Worm (Caenorhabditis elegans): Measurements from ENCODE around the gene swsn-4.
A peak's percentile ranks its signal among the peaks of the same experiment; 100 is the strongest.

swsn-4 gene

DNA sequence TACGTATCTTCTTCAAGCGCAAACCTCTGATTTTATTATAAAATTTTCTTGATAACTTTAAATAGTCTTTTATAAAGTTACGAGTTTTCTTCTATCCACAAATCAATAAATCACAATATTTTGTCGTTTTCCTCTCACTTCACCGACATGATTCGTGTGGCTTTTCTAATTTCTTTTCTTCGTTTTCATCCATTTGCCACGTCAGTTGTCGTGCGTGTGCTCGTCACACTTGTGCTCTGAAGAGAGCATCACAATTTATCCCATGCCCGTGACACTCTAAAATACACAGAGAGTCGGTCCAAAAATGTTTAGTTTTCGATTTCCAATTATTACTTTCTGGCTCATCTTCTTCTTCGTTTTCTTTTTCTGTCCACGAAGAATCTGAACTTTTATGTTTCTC lies 13.9 kb upstream of the swsn-4 start:
- TF ChIP-seq nhr-90 (tag; optimal IDR thresholded peaks at IDR 0.05; ENCODE audit: poor library complexity) = no peak
- peak; percentile 55 for TF ChIP-seq unc-130 (tag; optimal IDR thresholded peaks at IDR 0.05)
- no peak for TF ChIP-seq aha-1 (tag; optimal IDR thresholded peaks at IDR 0.05)
- TF ChIP-seq fkh-8 (tag; optimal IDR thresholded peaks at IDR 0.05) = no peak
- peak; percentile 46 for TF ChIP-seq lin-14 (GFP tag; optimal IDR thresholded peaks at IDR 0.05)
- TF ChIP-seq elt-3 (tag; optimal IDR thresholded peaks at IDR 0.05) = no peak
- peak in 1 of 2 experiments; percentile 42 for TF ChIP-seq lsy-2 (tag; optimal IDR thresholded peaks at IDR 0.05)
- peak; percentile 47 for TF ChIP-seq nhr-71 (tag; optimal IDR thresholded peaks at IDR 0.05)
- TF ChIP-seq xbp-1 (tag; optimal IDR thresholded peaks at IDR 0.05) = peak; percentile 51
- peak; percentile 62 for TF ChIP-seq rnt-1 (tag; optimal IDR thresholded peaks at IDR 0.05)
- TF ChIP-seq snu-23 (GFP tag; optimal IDR thresholded peaks at IDR 0.05) = peak; percentile 17

DNA sequence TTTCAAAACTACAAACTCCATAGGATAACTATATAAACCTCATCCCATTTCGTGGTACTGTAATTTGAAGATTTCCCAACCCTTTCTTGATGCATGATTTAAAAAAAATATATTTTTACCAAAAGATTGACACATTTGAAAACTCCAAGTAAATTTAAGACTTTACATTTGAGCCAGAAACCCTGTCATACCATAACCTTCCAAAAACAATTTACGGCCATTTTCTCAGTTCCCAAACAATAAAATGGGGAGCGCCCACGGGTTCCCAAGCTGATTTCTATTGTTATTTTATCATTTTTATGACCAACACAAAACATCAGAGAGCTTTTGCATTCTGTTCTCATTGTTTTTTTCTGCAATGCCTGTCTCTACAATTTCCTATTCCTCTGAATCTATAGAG lies 13.2 kb upstream of the swsn-4 start, which contains the start of gene clc-9:
Gene clc-9, plus strand, starts transcription at position 301 of the 400 bp plus-strand sequence.
- TF ChIP-seq hlh-4 (tag; optimal IDR thresholded peaks at IDR 0.05) (no peak), nhr-85 (tag) (no peak), efl-1 (optimal IDR thresholded peaks at IDR 0.05) (no peak), efl-1 (GFP tag; optimal IDR thresholded peaks at IDR 0.05 in 1 of 2) (peak in 1 of 2 experiments; percentile 27), egl-27 (tag; optimal IDR thresholded peaks at IDR 0.05) (no peak)

DNA sequence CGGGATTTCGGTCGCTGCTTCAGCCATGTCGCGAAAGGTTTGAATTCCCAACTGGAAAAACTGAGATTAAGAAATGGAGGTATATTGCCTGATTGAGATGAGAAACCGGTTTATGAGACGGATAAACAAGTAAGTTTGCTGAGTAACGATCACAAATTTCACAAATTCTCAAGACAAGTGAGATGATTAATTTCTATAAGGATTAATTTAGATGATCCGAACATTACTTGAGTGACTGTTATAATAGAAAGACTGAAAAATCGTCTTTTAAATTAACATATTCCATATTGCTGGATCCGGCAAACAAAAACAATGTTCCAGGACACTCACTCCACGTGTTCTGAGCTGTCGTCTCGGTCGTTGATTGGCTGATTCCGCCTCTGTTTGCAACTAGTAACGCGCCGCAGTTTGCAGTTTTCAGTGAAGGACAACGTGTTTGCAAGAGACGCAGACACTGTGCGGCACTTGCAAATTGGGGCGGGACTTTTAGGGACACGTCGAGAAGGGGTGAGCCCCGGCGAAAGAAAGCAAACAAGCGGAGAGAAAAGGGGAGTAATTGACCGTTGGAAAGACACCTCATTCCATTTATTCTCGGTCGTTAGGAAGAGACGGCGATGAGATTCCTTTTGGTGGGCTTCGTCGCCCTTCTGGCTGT lies 6.9 kb upstream of the swsn-4 start, which contains the start of the genes imp-2 and enpl-1:
Gene imp-2, minus strand, starts transcription at position 51 of the 655 bp plus-strand sequence.
Gene enpl-1, plus strand, starts transcription at position 462 of the 655 bp plus-strand sequence.
- TF ChIP-seq mef-2 (tag; optimal IDR thresholded peaks at IDR 0.05) (peak; percentile 70), nhr-85 (tag) (peak; percentile 95), fos-1 (tag; optimal IDR thresholded peaks at IDR 0.05) (peak; percentile 76), sptf-1 (tag; optimal IDR thresholded peaks at IDR 0.05) (no peak), ztf-11 (tag; optimal IDR thresholded peaks at IDR 0.05) (peak in 1 of 2 experiments; percentile 78), lin-15B (tag; optimal IDR thresholded peaks at IDR 0.05) (peak; percentile 79), mab-9 (GFP tag; IDR thresholded peaks at IDR 0.05) (peak; percentile 77; the same call in 1 of the 2 replicates), lir-3 (tag; optimal IDR thresholded peaks at IDR 0.05; ENCODE audit: poor library complexity) (peak; percentile 74), nhr-12 (tag; optimal IDR thresholded peaks at IDR 0.05) (no peak), aha-1 (tag; optimal IDR thresholded peaks at IDR 0.05) (no peak), nhr-28 (tag; optimal IDR thresholded peaks at IDR 0.05) (no peak), zip-4 (GFP tag; optimal IDR thresholded peaks at IDR 0.05) (peak; percentile 60), ceh-63 (GFP tag; optimal IDR thresholded peaks at IDR 0.05) (no peak), F16B12.6 (tag; optimal IDR thresholded peaks at IDR 0.05) (peak; percentile 56), nhr-19 (GFP tag; conservative IDR thresholded peaks at IDR 0.05) (peak; percentile 93), pax-3 (tag; optimal IDR thresholded peaks at IDR 0.05) (peak; percentile 84), unc-62 (GFP tag; optimal IDR thresholded peaks at IDR 0.05) (no peak), pqm-1 (tag; optimal IDR thresholded peaks at IDR 0.05) (no peak), aly-2 (tag; optimal IDR thresholded peaks at IDR 0.05) (peak; percentile 44), snpc-4 (tag; optimal IDR thresholded peaks at IDR 0.05) (peak; percentile 60), fkh-4 (tag; optimal IDR thresholded peaks at IDR 0.05; ENCODE audit: borderline replicate concordance) (peak; percentile 51), ceh-8 (GFP tag; optimal IDR thresholded peaks at IDR 0.05) (peak; percentile 57), C16A3.4 (tag; optimal IDR thresholded peaks at IDR 0.05) (peak; percentile 86), lin-35 (GFP tag; optimal IDR thresholded peaks at IDR 0.05) (peak; percentile 83 to 88), hlh-17 (GFP tag; optimal IDR thresholded peaks at IDR 0.05; ENCODE audit: borderline replicate concordance) (no peak), nhr-77 (tag; optimal IDR thresholded peaks at IDR 0.05) (peak; percentile 93), Y116A8C.19 (tag; optimal IDR thresholded peaks at IDR 0.05; ENCODE audit: borderline replicate concordance) (no peak), xbp-1 (tag; optimal IDR thresholded peaks at IDR 0.05) (peak; percentile 100), unc-30 (tag; optimal IDR thresholded peaks at IDR 0.05) (no peak), efl-1 (optimal IDR thresholded peaks at IDR 0.05) (peak; percentile 87 to 90), efl-1 (GFP tag; optimal IDR thresholded peaks at IDR 0.05 in 1 of 2) (peak; percentile 77 to 98), C34B4.2 (tag; optimal IDR thresholded peaks at IDR 0.05) (peak; percentile 42), nhr-11 (tag; optimal IDR thresholded peaks at IDR 0.05) (peak; percentile 79), dsc-1 (tag; optimal IDR thresholded peaks at IDR 0.05) (peak; percentile 85), lin-13 (GFP tag; optimal IDR thresholded peaks at IDR 0.05) (peak; percentile 92), nhr-237 (tag; optimal IDR thresholded peaks at IDR 0.05) (peak; percentile 63), unc-130 (tag; optimal IDR thresholded peaks at IDR 0.05) (peak; percentile 59)

Data from whole organism, L1 larva.